Fruit fly (Drosophila melanogaster): ENCODE results near the gene sstn.

Gene sstn

DNA sequence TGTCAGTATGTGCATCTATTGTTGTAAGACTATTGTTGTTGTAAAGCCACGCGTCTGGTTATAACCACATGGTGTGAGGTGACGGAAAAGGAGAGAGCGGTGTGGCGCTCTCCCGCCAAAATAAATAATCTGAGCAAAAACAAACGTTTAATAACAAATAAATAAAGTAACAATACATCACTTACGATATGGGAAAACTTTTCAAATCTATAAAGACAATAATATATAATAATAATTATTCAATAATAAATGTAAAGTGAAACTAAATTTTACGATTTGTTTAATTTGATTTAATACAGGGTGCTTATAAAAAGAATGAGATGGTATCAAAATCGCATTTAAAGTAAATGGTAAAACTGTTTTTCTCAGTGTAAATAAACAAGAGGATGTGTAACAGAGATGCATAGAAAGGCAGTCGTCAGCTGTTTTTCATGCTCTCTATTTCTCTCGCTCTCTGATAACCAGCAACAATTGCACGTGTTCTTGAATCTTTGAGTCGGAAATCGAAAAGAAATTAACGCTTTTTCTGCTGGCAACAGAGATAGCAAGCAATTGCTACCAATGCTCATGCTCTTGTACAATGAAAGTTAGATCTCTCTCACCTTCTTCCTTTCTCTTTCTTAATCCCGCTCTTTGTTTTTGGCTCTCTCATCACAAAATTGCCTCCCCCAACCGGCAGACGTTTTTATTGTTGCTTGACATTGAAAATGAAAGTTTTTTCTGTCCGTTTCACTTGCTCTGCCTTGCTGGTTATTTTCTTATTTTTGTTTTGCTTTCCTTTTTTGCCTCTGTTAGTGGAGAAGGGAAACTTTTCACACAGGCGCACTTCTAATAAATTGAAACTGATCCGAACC, 4.4 kb upstream of the sstn start (continued):
- TF ChIP-seq MTF-1 (GFP tag; optimal IDR thresholded peaks at IDR 0.05; ENCODE audit: borderline replicate concordance) (peak; percentile 86), Gug (GFP tag; IDR thresholded peaks at IDR 0.05) (peak; percentile 15; the same call in 1 of the 4 replicates), YL-1 (GFP tag; optimal IDR thresholded peaks at IDR 0.05) (no peak), Poxn (GFP tag; IDR thresholded peaks at IDR 0.05) (no peak), CG11723 (GFP tag; optimal IDR thresholded peaks at IDR 0.05) (peak; percentile 63), pnt (GFP tag; optimal IDR thresholded peaks at IDR 0.05) (peak; percentile 38), aop (GFP tag; IDR thresholded peaks at IDR 0.05) (no peak), kay (GFP tag; optimal IDR thresholded peaks at IDR 0.05) (peak; percentile 37), CG13287 (GFP tag; IDR thresholded peaks at IDR 0.05; ENCODE audit: partially characterized antibody) (no peak), H15 (GFP tag; IDR thresholded peaks at IDR 0.05) (peak; percentile 66; the same call in 2 of the 3 replicates), esg (GFP tag; conservative IDR thresholded peaks at IDR 0.05) (peak; percentile 53; the same call in 1 of the 2 replicates), sqz (GFP tag; optimal IDR thresholded peaks at IDR 0.05) (peak; percentile 78), croc (GFP tag; conservative IDR thresholded peaks at IDR 0.05) (peak; percentile 82), CG31365 (tag; optimal IDR thresholded peaks at IDR 0.05) (peak; percentile 45), CG4854 (GFP tag; optimal IDR thresholded peaks at IDR 0.05) (no peak), bsh (GFP tag; optimal IDR thresholded peaks at IDR 0.05) (peak; percentile 53 to 89), CG2116 (GFP tag; optimal IDR thresholded peaks at IDR 0.05) (peak; percentile 76), oc (tag; optimal IDR thresholded peaks at IDR 0.05) (peak; percentile 72), slp2 (GFP tag; optimal IDR thresholded peaks at IDR 0.05) (no peak), sd (tag; optimal IDR thresholded peaks at IDR 0.05) (peak; percentile 43), MESR4 (GFP tag; optimal IDR thresholded peaks at IDR 0.05) (no peak), gcm2 (GFP tag; optimal IDR thresholded peaks at IDR 0.05) (no peak), rib (GFP tag; IDR thresholded peaks at IDR 0.05) (no peak; the same call in 1 of the 2 replicates), gro (GFP tag; optimal IDR thresholded peaks at IDR 0.05) (no peak), lilli (GFP tag; optimal IDR thresholded peaks at IDR 0.05) (peak; percentile 27), ranshi (GFP tag; IDR thresholded peaks at IDR 0.05) (peak; percentile 89; the same call in 1 of the 2 replicates), en (GFP tag; optimal IDR thresholded peaks at IDR 0.05) (no peak), Meics (GFP tag; optimal IDR thresholded peaks at IDR 0.05) (peak; percentile 92), Med (GFP tag) (peak; percentile 55), CG9932 (GFP tag; IDR thresholded peaks at IDR 0.05) (peak; percentile 52; the same call in 1 of the 2 replicates), Deaf1 (tag; optimal IDR thresholded peaks at IDR 0.05) (peak; percentile 66), abd-A (tag; optimal IDR thresholded peaks at IDR 0.05) (peak; percentile 53), CG12219 (GFP tag; optimal IDR thresholded peaks at IDR 0.05) (peak; percentile 54), fd102C (GFP tag; optimal IDR thresholded peaks at IDR 0.05) (peak; percentile 47), CG17361 (GFP tag; IDR thresholded peaks at IDR 0.05) (peak; percentile 97), stc (GFP tag; IDR thresholded peaks at IDR 0.05) (peak; percentile 93), crc (GFP tag; optimal IDR thresholded peaks at IDR 0.05) (no peak), gcm (GFP tag; optimal IDR thresholded peaks at IDR 0.05) (peak; percentile 94), CG10366 (GFP tag; IDR thresholded peaks at IDR 0.05) (peak; percentile 64), CG31441 (GFP tag; IDR thresholded peaks at IDR 0.05) (peak; percentile 98), hb (GFP tag; IDR thresholded peaks at IDR 0.05; ENCODE audit: partially characterized antibody) (no peak), gem (tag; optimal IDR thresholded peaks at IDR 0.05) (peak; percentile 97), vfl (GFP tag; optimal IDR thresholded peaks at IDR 0.05) (no peak), CG9727 (GFP tag; optimal IDR thresholded peaks at IDR 0.05) (peak; percentile 88), CG3281 (GFP tag; optimal IDR thresholded peaks at IDR 0.05) (peak; percentile 92), mam (GFP tag; optimal IDR thresholded peaks at IDR 0.05) (no peak), Camta (GFP tag; optimal IDR thresholded peaks at IDR 0.05) (no peak), CG13775 (GFP tag; optimal IDR thresholded peaks at IDR 0.05) (peak; percentile 75), Mad (GFP tag; optimal IDR thresholded peaks at IDR 0.05) (no peak)
